Fruit fly (Drosophila melanogaster) S2 (cell line): ENCODE results near the gene CG43800.

Experiments
- CG8478 ChIP-seq: fragments of >200 bp; optimal IDR thresholded peaks from 2 replicates; lab custom pipeline; 2018
- CTCF ChIP-seq, 2 experiments: fragments of >200 bp; optimal IDR thresholded peaks; 2 replicates each; lab custom pipeline; 2018

CG43800 gene

dm6 chr2L:7232713-7233112, at the start of gene CG43800:
Gene CG43800 (minus strand): TSS chr2L:7232813.
- TF ChIP-seq CTCF (optimal IDR thresholded peaks at IDR 0.05; lab: Kevin White, UChicago) (no peak), CG8478 (lab: Kevin White, UChicago) (no peak)

- TF ChIP-seq CG8478 (lab: Kevin White, UChicago) (no peak), CTCF (optimal IDR thresholded peaks at IDR 0.05; lab: Kevin White, UChicago) (no peak)
These were observed 49.5 kb upstream of the CG43800 start for dm6 chr2L:7282128-7282527.

dm6 chr2L:7281430-7281829, 48.8 kb upstream of the CG43800 start:
- peak; percentile 93 to 99 for TF ChIP-seq CTCF (optimal IDR thresholded peaks at IDR 0.05; lab: Kevin White, UChicago)
- no peak for TF ChIP-seq CG8478 (lab: Kevin White, UChicago)

- no peak for TF ChIP-seq CTCF (optimal IDR thresholded peaks at IDR 0.05; lab: Kevin White, UChicago)
- TF ChIP-seq CG8478 (lab: Kevin White, UChicago) = no peak
These were observed 45.1 kb upstream of the CG43800 start for dm6 chr2L:7277562-7278255.

DNA sequence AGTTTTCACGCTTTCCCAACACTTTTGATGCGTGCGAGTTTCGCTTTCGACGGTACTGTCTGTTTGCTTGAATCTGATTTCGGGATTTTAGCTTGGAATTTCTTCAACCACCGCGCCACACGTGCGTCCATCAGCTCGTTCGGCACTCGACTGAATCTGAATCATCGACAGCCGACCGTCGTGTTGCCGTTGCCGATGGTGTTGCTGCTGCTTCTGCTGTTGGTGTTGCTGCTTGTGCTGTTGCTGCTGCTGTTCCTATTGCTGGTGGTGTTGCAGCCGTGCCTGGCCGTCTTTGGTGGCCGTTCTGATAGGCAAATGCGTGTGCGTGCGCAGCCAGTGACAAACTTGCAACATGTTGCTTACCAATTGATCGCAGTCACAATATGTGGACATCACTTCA, 44.4 kb upstream of the CG43800 start, which contains the start of gene Wnt4:
Wnt4 (minus strand) TSS at position 155 of the 400 bp plus-strand sequence.
- TF ChIP-seq CTCF (optimal IDR thresholded peaks at IDR 0.05; lab: Kevin White, UChicago) = no peak
- TF ChIP-seq CG8478 (lab: Kevin White, UChicago) = no peak

dm6 chr2L:7272452-7272851, 39.8 kb upstream of the CG43800 start:
- TF ChIP-seq CG8478 (lab: Kevin White, UChicago) = no peak
- no peak for TF ChIP-seq CTCF (optimal IDR thresholded peaks at IDR 0.05; lab: Kevin White, UChicago)

DNA sequence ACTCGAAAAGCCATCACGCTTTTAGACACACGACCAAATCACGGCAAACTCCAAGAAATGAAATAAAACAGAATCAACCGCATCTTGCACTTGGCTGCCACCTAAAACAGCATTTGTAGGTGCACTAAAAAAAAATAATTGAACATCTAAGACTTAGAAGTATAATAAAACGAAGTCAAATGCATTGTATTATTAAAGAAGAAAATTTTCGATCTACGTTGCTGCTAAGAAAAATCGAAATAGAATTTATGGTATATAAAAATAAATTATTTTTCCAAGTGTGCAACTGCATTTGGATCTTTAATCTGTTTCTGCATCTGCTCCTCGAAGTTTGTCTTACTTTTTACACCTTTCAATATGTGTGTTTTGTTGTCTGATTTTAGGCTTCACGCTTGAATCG, 37.7 kb upstream of the CG43800 start:
- TF ChIP-seq CG8478 (lab: Kevin White, UChicago) (no peak), CTCF (optimal IDR thresholded peaks at IDR 0.05; lab: Kevin White, UChicago) (no peak)

dm6 chr2L:7265970-7266369, 33.4 kb upstream of the CG43800 start:
- TF ChIP-seq CTCF (optimal IDR thresholded peaks at IDR 0.05; lab: Kevin White, UChicago) = no peak
- TF ChIP-seq CG8478 (lab: Kevin White, UChicago) = no peak

DNA sequence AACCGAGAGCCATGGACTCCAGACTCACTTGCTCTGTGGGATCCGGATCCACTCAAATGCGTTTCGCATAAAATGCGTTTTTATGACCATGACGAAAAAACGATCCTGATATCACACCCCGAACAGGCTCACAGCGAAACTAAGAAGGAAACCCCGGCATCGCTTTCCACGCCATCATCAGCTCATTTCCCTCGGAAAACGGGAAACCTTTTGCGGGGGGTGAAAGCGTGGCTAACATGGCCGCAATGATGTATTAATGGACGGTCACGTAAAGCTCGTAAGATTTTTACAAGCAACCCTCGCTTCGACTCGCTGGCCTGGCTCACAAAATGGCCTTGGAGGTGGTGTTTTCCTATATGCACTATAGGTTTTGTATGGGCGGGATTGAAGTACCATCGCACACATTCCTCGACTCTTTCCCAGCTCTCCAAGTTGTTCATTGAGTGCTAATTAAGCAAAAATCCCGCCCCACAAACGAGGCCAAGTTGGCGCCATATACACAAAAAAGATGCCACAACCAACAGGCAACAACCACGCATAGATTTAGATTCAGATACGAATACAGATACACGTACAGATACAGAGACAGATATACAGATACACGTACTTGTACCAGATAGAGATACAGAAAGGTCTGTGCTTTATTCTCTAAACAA, 32.4 kb upstream of the CG43800 start:
- TF ChIP-seq CTCF (optimal IDR thresholded peaks at IDR 0.05; lab: Kevin White, UChicago) = no peak
- no peak for TF ChIP-seq CG8478 (lab: Kevin White, UChicago)

DNA sequence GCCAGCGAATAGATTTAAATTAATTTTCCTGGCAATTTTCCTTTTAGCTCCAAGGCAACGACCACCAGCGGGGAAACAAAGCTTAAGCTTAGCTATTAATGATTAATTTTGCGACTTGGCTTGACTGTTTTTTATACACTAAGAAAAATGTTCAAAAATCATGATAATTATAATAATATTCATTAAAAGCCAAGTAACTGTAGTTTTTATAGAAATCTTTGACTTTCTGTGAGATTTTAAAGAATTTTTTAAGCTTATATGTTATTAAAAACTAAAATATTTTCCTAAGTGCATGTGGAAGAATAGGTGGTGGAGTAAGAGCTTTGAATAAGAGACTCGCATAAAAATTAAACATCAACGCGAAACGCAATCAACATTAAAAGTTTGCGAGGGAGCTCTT, 31.8 kb upstream of the CG43800 start:
- TF ChIP-seq CTCF (optimal IDR thresholded peaks at IDR 0.05; lab: Kevin White, UChicago) = no peak
- no peak for TF ChIP-seq CG8478 (lab: Kevin White, UChicago)

dm6 chr2L:7262580-7262979, 30.0 kb upstream of the CG43800 start:
- no peak for TF ChIP-seq CTCF (optimal IDR thresholded peaks at IDR 0.05; lab: Kevin White, UChicago)
- TF ChIP-seq CG8478 (lab: Kevin White, UChicago) = no peak

DNA sequence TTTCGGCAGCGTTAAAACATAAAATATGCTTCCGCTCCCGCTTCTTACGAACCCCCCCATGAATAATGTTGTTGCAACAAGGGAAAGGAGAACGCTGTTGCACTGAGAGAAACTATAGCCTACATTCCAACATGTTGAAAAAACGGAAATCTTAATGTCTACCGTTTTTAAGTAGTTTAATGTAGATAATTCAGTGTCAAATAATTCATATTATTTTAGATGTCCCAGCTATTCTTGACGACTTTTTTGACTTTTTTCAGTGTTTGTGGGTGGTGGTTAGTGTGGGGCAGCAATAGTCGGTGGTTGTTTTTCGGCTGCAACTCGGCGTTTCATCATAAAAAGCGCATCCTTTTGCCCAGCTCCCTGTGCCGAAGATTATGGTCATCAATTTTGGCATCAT, 29.4 kb upstream of the CG43800 start:
- TF ChIP-seq CTCF (optimal IDR thresholded peaks at IDR 0.05; lab: Kevin White, UChicago) (no peak), CG8478 (lab: Kevin White, UChicago) (no peak)

DNA sequence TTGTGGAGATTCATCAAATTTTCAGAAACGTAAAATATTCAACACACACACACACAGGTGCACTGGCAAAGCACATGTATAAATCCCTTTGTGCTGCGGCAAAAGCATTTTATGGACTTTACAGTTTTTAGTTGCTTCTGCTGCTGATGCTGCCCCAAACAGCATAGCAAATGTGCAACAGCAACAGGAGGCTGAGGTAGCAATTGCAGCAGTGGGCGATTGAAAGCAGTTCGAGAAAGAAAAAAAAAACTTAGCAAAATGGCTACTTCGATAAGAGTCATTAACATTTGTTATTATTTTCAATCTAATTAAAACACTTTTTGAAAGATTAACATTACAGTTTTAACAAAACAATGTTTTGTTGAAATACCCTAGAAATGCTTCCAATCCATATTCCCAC, 27.6 kb upstream of the CG43800 start:
- no peak for TF ChIP-seq CTCF (optimal IDR thresholded peaks at IDR 0.05; lab: Kevin White, UChicago)
- no peak for TF ChIP-seq CG8478 (lab: Kevin White, UChicago)

dm6 chr2L:7259500-7259899, 26.9 kb upstream of the CG43800 start:
- TF ChIP-seq CG8478 (lab: Kevin White, UChicago) = no peak
- TF ChIP-seq CTCF (optimal IDR thresholded peaks at IDR 0.05; lab: Kevin White, UChicago) = no peak

- TF ChIP-seq CTCF (optimal IDR thresholded peaks at IDR 0.05; lab: Kevin White, UChicago) (peak; percentile 90 to 97), CG8478 (lab: Kevin White, UChicago) (no peak)
These were observed 25.5 kb upstream of the CG43800 start for dm6 chr2L:7258105-7258504.

DNA sequence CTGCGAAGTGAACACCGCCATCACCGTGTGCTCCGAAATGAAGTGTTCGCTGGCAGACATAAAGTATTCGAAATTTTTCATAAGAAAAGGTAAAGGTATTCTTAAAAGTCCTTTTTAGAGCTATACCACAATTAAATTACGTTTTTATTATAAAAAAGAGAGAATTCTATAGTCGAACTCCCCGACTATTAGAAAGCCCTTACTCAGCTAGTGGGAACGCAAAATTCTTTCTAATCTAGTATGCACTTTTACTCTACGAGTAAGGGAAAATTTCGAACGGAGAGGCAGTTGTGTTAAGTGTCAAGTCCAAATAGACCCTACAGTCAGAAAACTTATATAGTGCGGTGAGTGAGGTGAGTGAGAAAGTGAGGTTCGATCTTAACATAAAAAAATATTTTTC, 24.6 kb upstream of the CG43800 start, which contains the start of gene CG31909:
CG31909 (plus strand) TSS at position 301 of the 400 bp plus-strand sequence.
- no peak for TF ChIP-seq CG8478 (lab: Kevin White, UChicago)
- TF ChIP-seq CTCF (optimal IDR thresholded peaks at IDR 0.05; lab: Kevin White, UChicago) = no peak
